Worm (Caenorhabditis elegans) whole organism, early embryonic: ENCODE results near the gene F35C5.1.

ENCODE experiments used
- B0310.2 ChIP-seq: sonication (generic microtip); optimal IDR thresholded peaks from 2 replicates; lab custom pipeline; 2016; ENCODE audit warnings: mild to moderate bottlenecking, missing genetic modification characterization, missing compliant biosample characterization
- aly-1 ChIP-seq: sonication (generic microtip); optimal IDR thresholded peaks from 2 replicates; lab custom pipeline; 2016; ENCODE audit warnings: missing genetic modification characterization, missing compliant biosample characterization
- ceh-13 ChIP-seq: fragments of 200-800 bp; sonication (Bioruptor generic); optimal IDR thresholded peaks from 2 replicates; lab custom pipeline; 2018; ENCODE audit warnings: mild to moderate bottlenecking, missing genetic modification characterization, missing compliant biosample characterization
- ceh-36 ChIP-seq: sonication (generic microtip); optimal IDR thresholded peaks from 2 replicates; lab custom pipeline; 2016; ENCODE audit warnings: missing genetic modification characterization, inconsistent platforms, missing compliant biosample characterization
- ets-7 ChIP-seq: sonication (generic microtip); optimal IDR thresholded peaks from 2 replicates; lab custom pipeline; 2016; ENCODE audit warnings: missing genotype, missing genetic modification characterization, missing compliant biosample characterization
- flt-1 ChIP-seq: fragments of 200-800 bp; sonication (Bioruptor generic); IDR thresholded peaks from 2 replicates; pipeline ENCODE4 v1.3.6; 2022; ENCODE audit warnings: missing genetic modification characterization, missing compliant biosample characterization
- hmg-4 ChIP-seq: fragments of 200-800 bp; sonication (Bioruptor generic); optimal IDR thresholded peaks from 2 replicates; lab custom pipeline; 2018; ENCODE audit warnings: mild to moderate bottlenecking, missing genetic modification characterization, missing compliant biosample characterization
- hnd-1 ChIP-seq: sonication (generic microtip); optimal IDR thresholded peaks from 2 replicates; lab custom pipeline; 2016; ENCODE audit warnings: missing genetic modification characterization, missing compliant biosample characterization
- sea-1 ChIP-seq: fragments of 200-800 bp; sonication (Bioruptor generic); conservative IDR thresholded peaks from 2 replicates; pipeline ENCODE4 v1.3.6; 2022; ENCODE audit warnings: missing genetic modification characterization, missing compliant biosample characterization
- tra-4 ChIP-seq: sonication (generic microtip); optimal IDR thresholded peaks from 2 replicates; lab custom pipeline; 2017; ENCODE audit warnings: missing genetic modification characterization, missing compliant biosample characterization

Gene F35C5.1

DNA sequence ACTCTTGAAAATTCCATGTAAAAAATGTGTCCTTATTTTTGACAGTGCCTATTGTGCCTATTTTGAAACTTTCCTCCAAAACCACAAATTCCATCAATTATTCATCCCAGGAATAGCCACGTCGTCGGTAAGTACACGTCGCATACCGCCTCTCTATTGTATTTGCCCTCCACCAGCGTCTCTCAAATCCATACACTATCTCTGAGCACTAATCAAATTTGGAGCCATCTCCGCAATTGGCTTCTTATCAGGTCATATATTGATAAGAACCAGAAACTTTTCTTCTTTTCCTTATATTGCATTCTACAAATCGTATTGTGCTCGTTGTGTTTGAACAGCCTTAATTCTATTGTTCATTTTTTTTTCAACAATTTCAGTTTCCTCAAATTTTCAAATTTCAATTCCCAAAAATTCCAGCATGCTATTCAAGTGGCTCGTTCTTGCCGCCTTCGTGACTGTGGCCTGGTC lies 50.9 kb downstream of the F35C5.1 start, which contains the start of gene dct-18:
Gene dct-18 (plus strand): TSS at position 418 of the 468 bp plus-strand sequence.
- TF ChIP-seq aly-1 (no peak), ets-7 (tag; lab: Kevin White, UChicago) (no peak), sea-1 (GFP tag; lab: Robert Waterston, UW) (no peak), flt-1 (no peak), B0310.2 (tag; lab: Kevin White, UChicago) (no peak), ceh-13 (GFP tag; lab: Kevin White, UChicago) (no peak), ceh-36 (tag; lab: Kevin White, UChicago) (no peak), hmg-4 (GFP tag; lab: Kevin White, UChicago) (no peak), tra-4 (tag; lab: Kevin White, UChicago) (no peak), hnd-1 (tag; lab: Kevin White, UChicago) (no peak)
